Fruit fly (Drosophila melanogaster): ENCODE results near the gene CG13101.

Gene CG13101

dm6 chr2L:8958046-8958497 lies 26.6 kb downstream of the CG13101 start (continued):
- peak; percentile 25 for TF ChIP-seq vri (GFP tag; optimal IDR thresholded peaks at IDR 0.05)
- peak; percentile 83 for TF ChIP-seq CG3919 (GFP tag; optimal IDR thresholded peaks at IDR 0.05)
- peak; percentile 95 for TF ChIP-seq Eip75B (GFP tag; optimal IDR thresholded peaks at IDR 0.05)
- peak; percentile 33 for TF ChIP-seq CG11902 (GFP tag; optimal IDR thresholded peaks at IDR 0.05)
- TF ChIP-seq ss (GFP tag; optimal IDR thresholded peaks at IDR 0.05) = peak in 1 of 2 experiments; percentile 33
- TF ChIP-seq spab (GFP tag; optimal IDR thresholded peaks at IDR 0.05) = peak; percentile 61
- TF ChIP-seq Smox (GFP tag; optimal IDR thresholded peaks at IDR 0.05) = peak; percentile 82
- peak; percentile 96 for TF ChIP-seq Gug (GFP tag; IDR thresholded peaks at IDR 0.05)
- TF ChIP-seq svp (GFP tag) = peak; percentile 89
- peak; percentile 78 for TF ChIP-seq CG34406 (GFP tag; optimal IDR thresholded peaks at IDR 0.05)
- TF ChIP-seq Hr4 (GFP tag; optimal IDR thresholded peaks at IDR 0.05) = peak; percentile 97

DNA sequence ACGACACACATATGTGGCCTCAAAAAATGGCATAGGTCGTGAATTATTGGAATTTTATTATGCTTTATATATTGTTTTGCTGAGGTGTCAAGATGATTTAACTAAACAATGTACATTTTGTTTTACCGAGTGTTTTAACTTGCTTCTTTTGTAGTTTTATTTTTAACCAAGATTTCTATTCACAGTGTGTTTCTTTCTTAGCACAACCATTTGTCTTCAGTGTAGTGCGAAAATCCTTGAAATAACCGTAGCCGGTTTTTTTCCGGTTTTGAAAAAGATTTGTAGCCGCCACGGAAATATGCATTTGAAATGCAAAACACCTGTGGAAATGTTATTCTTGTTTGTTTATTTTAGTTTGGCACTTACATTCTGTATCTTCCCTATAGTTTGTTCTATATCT lies 27.5 kb downstream of the CG13101 start:
- no peak for TF ChIP-seq ss (GFP tag; optimal IDR thresholded peaks at IDR 0.05)
- no peak for TF ChIP-seq pdm3 (GFP tag; optimal IDR thresholded peaks at IDR 0.05)
- no peak for TF ChIP-seq fkh (GFP tag; optimal IDR thresholded peaks at IDR 0.05)
- no peak for TF ChIP-seq fd59A (GFP tag; optimal IDR thresholded peaks at IDR 0.05)
- TF ChIP-seq CG15336 (GFP tag; IDR thresholded peaks at IDR 0.05) = no peak
- TF ChIP-seq CG3032 (tag; optimal IDR thresholded peaks at IDR 0.05) = no peak
- no peak for TF ChIP-seq CG10631 (GFP tag; optimal IDR thresholded peaks at IDR 0.05)
- TF ChIP-seq eg (GFP tag; IDR thresholded peaks at IDR 0.05) = no peak
- TF ChIP-seq spab (GFP tag; optimal IDR thresholded peaks at IDR 0.05) = no peak
- no peak for TF ChIP-seq net (GFP tag; optimal IDR thresholded peaks at IDR 0.05)
- no peak for TF ChIP-seq CG6276 (GFP tag; optimal IDR thresholded peaks at IDR 0.05)
- TF ChIP-seq dsx (GFP tag; optimal IDR thresholded peaks at IDR 0.05; ENCODE audit: poor library complexity, severe bottlenecking) = no peak

DNA sequence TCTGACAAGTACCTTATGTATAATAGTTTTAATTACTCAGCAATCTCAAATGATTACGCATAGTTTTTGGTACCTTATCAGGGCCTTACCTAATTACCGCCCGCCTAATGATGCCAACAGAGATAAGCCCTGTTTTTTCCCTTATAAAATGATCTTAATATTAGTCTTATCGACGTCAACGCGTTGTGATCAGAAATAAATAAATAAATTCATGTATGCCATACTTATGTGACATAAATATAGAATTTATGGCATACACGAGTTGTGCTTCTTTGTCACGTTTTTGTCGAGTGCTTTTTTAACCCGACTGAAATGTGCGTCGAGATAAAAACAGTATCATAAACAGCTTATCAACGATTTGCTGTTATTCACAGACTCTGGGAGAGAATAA lies 28.3 kb downstream of the CG13101 start:
- no peak for TF ChIP-seq CG6854 (GFP tag; optimal IDR thresholded peaks at IDR 0.05)
- TF ChIP-seq Ets21C (GFP tag; optimal IDR thresholded peaks at IDR 0.05) = no peak
- TF ChIP-seq Smox (GFP tag; optimal IDR thresholded peaks at IDR 0.05) = no peak
- TF ChIP-seq salr (GFP tag; optimal IDR thresholded peaks at IDR 0.05) = no peak
- TF ChIP-seq svp (GFP tag) = peak; percentile 53
- TF ChIP-seq Eip75B (GFP tag; optimal IDR thresholded peaks at IDR 0.05) = no peak
- no peak for TF ChIP-seq acj6 (GFP tag; optimal IDR thresholded peaks at IDR 0.05)
- no peak for TF ChIP-seq CG1621 (tag; optimal IDR thresholded peaks at IDR 0.05)
- TF ChIP-seq spab (GFP tag; optimal IDR thresholded peaks at IDR 0.05) = no peak
- peak; percentile 25 for TF ChIP-seq Eip78C (GFP tag)
- no peak for TF ChIP-seq Hr4 (GFP tag; optimal IDR thresholded peaks at IDR 0.05)
- no peak for TF ChIP-seq dac (GFP tag; optimal IDR thresholded peaks at IDR 0.05)
- no peak for TF ChIP-seq net (GFP tag; optimal IDR thresholded peaks at IDR 0.05)
- TF ChIP-seq CG6276 (GFP tag; optimal IDR thresholded peaks at IDR 0.05) = no peak
- no peak for TF ChIP-seq CG8119 (GFP tag; IDR thresholded peaks at IDR 0.05)

dm6 chr2L:8955597-8956335 lies 28.9 kb downstream of the CG13101 start:
- peak; percentile 66 for TF ChIP-seq fkh (GFP tag; optimal IDR thresholded peaks at IDR 0.05)
- no peak for TF ChIP-seq Ets21C (GFP tag; optimal IDR thresholded peaks at IDR 0.05)

dm6 chr2L:8952194-8953037 lies 32.3 kb downstream of the CG13101 start:
- TF ChIP-seq CG9139 (GFP tag; optimal IDR thresholded peaks at IDR 0.05) (no peak), Sox14 (GFP tag; optimal IDR thresholded peaks at IDR 0.05) (peak; percentile 55), salr (GFP tag; optimal IDR thresholded peaks at IDR 0.05) (peak in 1 of 2 experiments; percentile 32), CG34406 (GFP tag; optimal IDR thresholded peaks at IDR 0.05) (peak; percentile 37), CG31627 (GFP tag; optimal IDR thresholded peaks at IDR 0.05) (peak; percentile 59), CG4318 (GFP tag; optimal IDR thresholded peaks at IDR 0.05) (no peak), cyc (GFP tag; optimal IDR thresholded peaks at IDR 0.05) (peak; percentile 56), fkh (GFP tag; optimal IDR thresholded peaks at IDR 0.05) (no peak), Sox102F (GFP tag; optimal IDR thresholded peaks at IDR 0.05) (peak; percentile 77), Gug (GFP tag; IDR thresholded peaks at IDR 0.05) (peak; percentile 65), vri (GFP tag; optimal IDR thresholded peaks at IDR 0.05) (peak; percentile 80), dac (GFP tag; optimal IDR thresholded peaks at IDR 0.05) (no peak), Eip78C (GFP tag) (peak; percentile 83), CG6792 (GFP tag; optimal IDR thresholded peaks at IDR 0.05) (peak; percentile 67), topi (GFP tag; optimal IDR thresholded peaks at IDR 0.05) (peak; percentile 49), pdm3 (GFP tag; optimal IDR thresholded peaks at IDR 0.05) (peak; percentile 70), acj6 (GFP tag; optimal IDR thresholded peaks at IDR 0.05) (peak; percentile 53), esn (GFP tag; optimal IDR thresholded peaks at IDR 0.05) (peak; percentile 74), lz (GFP tag; optimal IDR thresholded peaks at IDR 0.05) (peak; percentile 56), svp (GFP tag) (peak; percentile 42)

Measured in whole organism, prepupa.